Fruit fly (Drosophila melanogaster) whole organism, embryonic: ENCODE measurements around the gene CG1273.

Source experiments
- CG2875 ChIP-seq: fragments of 200-800 bp; sonication (Bioruptor generic); optimal IDR thresholded peaks from 2 replicates; lab custom pipeline; 2017; ENCODE audit warnings: missing biosample characterization, mild to moderate bottlenecking, missing genetic modification characterization, missing genetic modification reagents
- CG31224 ChIP-seq: fragments of 200-800 bp; sonication (Bioruptor generic); IDR thresholded peaks from 2 replicates; pipeline ENCODE4 v1.3.6; 2022; ENCODE audit warnings: missing biosample characterization, missing genetic modification characterization
- Sin3A ChIP-seq: fragments of >200 bp; optimal IDR thresholded peaks from 2 replicates; lab custom pipeline; 2018
- pho ChIP-seq: fragments of 200-800 bp; sonication (Bioruptor generic); optimal IDR thresholded peaks from 2 replicates; lab custom pipeline; 2016; ENCODE audit warnings: missing biosample characterization, missing genetic modification characterization
- psq ChIP-seq: fragments of 200-800 bp; sonication (Bioruptor generic); optimal IDR thresholded peaks from 2 replicates; lab custom pipeline; 2017; ENCODE audit warnings: missing biosample characterization, missing genetic modification characterization

DNA sequence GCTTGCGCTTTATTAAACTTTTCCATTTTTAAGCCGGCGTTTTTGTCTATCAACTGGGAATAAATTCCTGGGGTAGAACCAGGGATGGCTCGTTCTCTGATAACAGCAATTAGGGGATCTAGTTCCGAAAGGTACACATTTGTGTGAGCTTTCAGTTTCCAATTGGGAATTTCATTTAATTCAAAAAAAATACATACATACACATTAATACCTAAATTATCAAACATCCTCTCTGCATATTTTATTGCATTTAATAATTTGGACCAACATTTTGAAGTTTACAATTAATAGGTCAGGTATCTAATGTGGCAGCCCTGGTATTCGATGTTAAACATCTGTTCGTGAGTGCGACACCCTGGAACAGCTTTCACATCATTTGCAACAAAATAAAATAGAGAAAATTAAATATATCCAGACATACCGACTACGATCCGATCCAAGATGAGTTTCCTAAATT lies 4.4 kb upstream of the CG1273 start, which contains the start of the genes CG15011 and CG1309:
- TF ChIP-seq psq (GFP tag; lab: Kevin White, UChicago), result peak; percentile 57
- peak; percentile 28 for TF ChIP-seq CG2875
- TF ChIP-seq Sin3A (lab: Kevin White, UChicago), result peak; percentile 71
- peak; percentile 91 for TF ChIP-seq pho
- peak; percentile 59 for TF ChIP-seq CG31224 (GFP tag; lab: Robert Waterston, UW)
